Worm (Caenorhabditis elegans) whole organism, L3 larva: ENCODE measurements around the gene F23H11.7.

Source experiments
- R02D3.7 ChIP-seq: fragments of 150-350 bp; optimal IDR thresholded peaks from 2 replicates; lab custom pipeline; 2014; ENCODE audit warnings: missing biosample characterization, missing genetic modification characterization
- egl-27 ChIP-seq: sonication (generic microtip); optimal IDR thresholded peaks from 4 replicates; lab custom pipeline; 2017; ENCODE audit warnings: missing biosample characterization, missing genetic modification reagents, missing genetic modification characterization
- elt-1 ChIP-seq: fragments of 150-350 bp; optimal IDR thresholded peaks from 2 replicates; lab custom pipeline; 2014; ENCODE audit warnings: missing biosample characterization, missing genetic modification characterization
- mdl-1 ChIP-seq: fragments of 150-350 bp; optimal IDR thresholded peaks from 2 replicates; lab custom pipeline; 2014; ENCODE audit warnings: missing biosample characterization, missing genetic modification characterization
- nhr-12 ChIP-seq: fragments of 150-350 bp; optimal IDR thresholded peaks from 2 replicates; lab custom pipeline; 2014; ENCODE audit warnings: missing biosample characterization, missing genetic modification characterization
- nhr-76 ChIP-seq: fragments of 150-350 bp; sonication (generic microtip); optimal IDR thresholded peaks from 5 replicates; lab custom pipeline; 2014; ENCODE audit warnings: missing biosample characterization, missing genetic modification characterization
- skn-1 ChIP-seq: fragments of 150-350 bp; optimal IDR thresholded peaks from 2 replicates; lab custom pipeline; 2014; ENCODE audit warnings: missing biosample characterization, missing genetic modification characterization

DNA sequence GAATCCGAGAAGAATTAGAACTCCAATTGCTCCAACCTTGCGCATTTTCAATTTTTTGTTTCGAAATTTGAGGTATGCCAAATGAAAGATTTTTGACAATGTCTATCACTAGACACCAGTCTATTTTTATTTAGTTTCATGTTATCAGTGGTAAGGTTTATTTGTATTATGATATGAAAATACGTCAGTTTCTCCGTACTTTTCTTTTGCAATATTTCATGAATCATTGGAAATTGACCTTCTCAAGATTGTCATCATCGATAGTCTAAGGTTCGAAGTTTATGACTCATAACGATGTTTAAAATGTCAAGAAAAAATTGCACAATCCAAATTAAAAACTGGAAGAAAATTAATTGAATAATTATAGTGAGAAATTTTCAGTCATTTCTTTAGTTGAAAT, 45.8 kb downstream of the F23H11.7 start, which contains the start of gene clc-19:
- TF ChIP-seq skn-1 (tag; lab: Kevin White, UChicago) (no peak), nhr-76 (tag; lab: Kevin White, UChicago) (no peak), egl-27 (no peak), elt-1 (no peak), R02D3.7 (tag; lab: Kevin White, UChicago) (no peak), mdl-1 (tag; lab: Kevin White, UChicago) (no peak), nhr-12 (no peak)
